Worm (Caenorhabditis elegans): ENCODE results near the gene C17H11.1.

The C17H11.1 gene

ce11 chrX:8203684-8204083 lies 30.0 kb downstream of the C17H11.1 start, which contains the start of gene C17H11.6:
TSS of gene C17H11.6 (minus strand) at chrX:8203784.
- no peak for TF ChIP-seq F13H6.1 (tag; optimal IDR thresholded peaks at IDR 0.05)
- no peak for TF ChIP-seq ceh-82 (tag; optimal IDR thresholded peaks at IDR 0.05)
- TF ChIP-seq zag-1 (tag; optimal IDR thresholded peaks at IDR 0.05), result no peak
- TF ChIP-seq dmd-4 (tag; optimal IDR thresholded peaks at IDR 0.05), result no peak
- no peak for TF ChIP-seq lsy-2 (tag; optimal IDR thresholded peaks at IDR 0.05)
- TF ChIP-seq mab-5 (tag; optimal IDR thresholded peaks at IDR 0.05), result no peak
- TF ChIP-seq lin-13 (GFP tag; optimal IDR thresholded peaks at IDR 0.05), result no peak
- no peak for TF ChIP-seq sem-4 (tag; optimal IDR thresholded peaks at IDR 0.05)
- TF ChIP-seq skn-1 (tag; optimal IDR thresholded peaks at IDR 0.05), result no peak
- TF ChIP-seq ztf-4 (tag; optimal IDR thresholded peaks at IDR 0.05), result no peak
- TF ChIP-seq ceh-16 (tag; optimal IDR thresholded peaks at IDR 0.05), result no peak
- TF ChIP-seq snpc-4 (tag; optimal IDR thresholded peaks at IDR 0.05), result no peak
- TF ChIP-seq nhr-10 (tag; optimal IDR thresholded peaks at IDR 0.05), result no peak
- no peak for TF ChIP-seq lin-39 (tag; optimal IDR thresholded peaks at IDR 0.05)
- TF ChIP-seq aly-2 (tag; optimal IDR thresholded peaks at IDR 0.05), result no peak
- TF ChIP-seq fos-1 (tag; optimal IDR thresholded peaks at IDR 0.05), result no peak

- TF ChIP-seq snpc-4 (tag; optimal IDR thresholded peaks at IDR 0.05), result no peak
- TF ChIP-seq F13H6.1 (tag; optimal IDR thresholded peaks at IDR 0.05), result no peak
- TF ChIP-seq gmeb-1 (tag; optimal IDR thresholded peaks at IDR 0.05), result no peak
- no peak for TF ChIP-seq nhr-12 (tag; optimal IDR thresholded peaks at IDR 0.05)
- no peak for TF ChIP-seq mab-5 (tag; optimal IDR thresholded peaks at IDR 0.05)
- TF ChIP-seq nhr-129 (tag; optimal IDR thresholded peaks at IDR 0.05), result no peak
- TF ChIP-seq nhr-77 (tag; optimal IDR thresholded peaks at IDR 0.05), result no peak
- TF ChIP-seq dmd-4 (tag; optimal IDR thresholded peaks at IDR 0.05), result no peak
- TF ChIP-seq aly-2 (tag; optimal IDR thresholded peaks at IDR 0.05), result no peak
- no peak for TF ChIP-seq mdl-1 (tag; optimal IDR thresholded peaks at IDR 0.05)
- TF ChIP-seq lin-39 (tag; optimal IDR thresholded peaks at IDR 0.05), result no peak
- TF ChIP-seq alr-1 (tag; optimal IDR thresholded peaks at IDR 0.05), result no peak
- TF ChIP-seq ceh-16 (tag; optimal IDR thresholded peaks at IDR 0.05), result no peak
- no peak for TF ChIP-seq skn-1 (tag; optimal IDR thresholded peaks at IDR 0.05)
- no peak for TF ChIP-seq sma-9 (GFP tag; optimal IDR thresholded peaks at IDR 0.05)
- TF ChIP-seq sma-9 (tag; optimal IDR thresholded peaks at IDR 0.05), result no peak
- no peak for TF ChIP-seq lsy-2 (tag; optimal IDR thresholded peaks at IDR 0.05)
Observed at ce11 chrX:8204475-8204874, 30.8 kb downstream of the C17H11.1 start.

DNA sequence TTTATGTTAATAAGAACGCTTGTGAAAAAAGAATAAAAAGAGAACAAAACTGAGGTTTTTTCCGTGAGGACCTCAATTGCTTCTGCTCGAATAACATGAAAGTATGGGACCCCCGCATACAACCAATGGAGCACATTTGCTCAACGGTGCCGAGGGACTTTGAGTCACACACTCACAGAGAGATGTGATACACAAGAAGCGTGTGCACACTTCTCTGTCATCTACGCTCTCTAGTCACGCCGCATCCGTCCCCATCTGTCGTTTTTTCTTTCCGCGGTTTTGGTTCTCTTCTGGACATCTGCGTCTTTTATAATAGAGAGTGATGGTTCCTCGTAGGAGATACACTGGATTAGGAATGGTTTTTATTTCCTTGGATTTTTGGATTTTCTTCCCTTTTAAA lies 32.2 kb downstream of the C17H11.1 start:
- TF ChIP-seq nhr-6 (tag; optimal IDR thresholded peaks at IDR 0.05) (no peak), lin-11 (tag; optimal IDR thresholded peaks at IDR 0.05) (peak; percentile 3), mdl-1 (tag; optimal IDR thresholded peaks at IDR 0.05) (peak in 1 of 2 experiments; percentile 58), nhr-77 (tag; optimal IDR thresholded peaks at IDR 0.05) (no peak), zag-1 (tag; optimal IDR thresholded peaks at IDR 0.05) (peak; percentile 67), peb-1 (tag; optimal IDR thresholded peaks at IDR 0.05) (no peak), dmd-4 (tag; optimal IDR thresholded peaks at IDR 0.05) (no peak), C34F6.9 (tag; optimal IDR thresholded peaks at IDR 0.05) (peak; percentile 65), crh-2 (tag; optimal IDR thresholded peaks at IDR 0.05) (peak; percentile 33), alr-1 (tag; optimal IDR thresholded peaks at IDR 0.05) (no peak), fos-1 (tag; optimal IDR thresholded peaks at IDR 0.05) (peak; percentile 15), nhr-23 (tag; optimal IDR thresholded peaks at IDR 0.05) (no peak), ceh-82 (tag; optimal IDR thresholded peaks at IDR 0.05) (no peak), sem-4 (tag; optimal IDR thresholded peaks at IDR 0.05) (no peak), lin-13 (GFP tag; optimal IDR thresholded peaks at IDR 0.05) (no peak), F13H6.1 (tag; optimal IDR thresholded peaks at IDR 0.05) (peak; percentile 56), ama-1 (optimal IDR thresholded peaks at IDR 0.05) (no peak), unc-39 (tag; optimal IDR thresholded peaks at IDR 0.05) (no peak), sma-9 (GFP tag; optimal IDR thresholded peaks at IDR 0.05) (peak; percentile 68), sma-9 (tag; optimal IDR thresholded peaks at IDR 0.05) (no peak), ceh-16 (tag; optimal IDR thresholded peaks at IDR 0.05) (no peak), nhr-12 (tag; optimal IDR thresholded peaks at IDR 0.05) (no peak), ztf-4 (tag; optimal IDR thresholded peaks at IDR 0.05) (no peak), unc-62 (GFP tag; optimal IDR thresholded peaks at IDR 0.05) (no peak), aly-2 (tag; optimal IDR thresholded peaks at IDR 0.05) (no peak), nhr-10 (tag; optimal IDR thresholded peaks at IDR 0.05) (no peak), elt-1 (tag; optimal IDR thresholded peaks at IDR 0.05) (no peak), nhr-11 (tag; optimal IDR thresholded peaks at IDR 0.05) (no peak), elt-3 (tag; optimal IDR thresholded peaks at IDR 0.05) (no peak), ZK546.5 (tag; optimal IDR thresholded peaks at IDR 0.05) (no peak), egl-27 (tag; optimal IDR thresholded peaks at IDR 0.05) (no peak), gmeb-1 (tag; optimal IDR thresholded peaks at IDR 0.05) (no peak), R02D3.7 (tag; optimal IDR thresholded peaks at IDR 0.05) (no peak), snpc-4 (tag; optimal IDR thresholded peaks at IDR 0.05) (no peak), lsy-2 (tag; optimal IDR thresholded peaks at IDR 0.05) (peak in 1 of 2 experiments; percentile 60), sma-3 (GFP tag; optimal IDR thresholded peaks at IDR 0.05) (no peak), mbf-1 (tag; optimal IDR thresholded peaks at IDR 0.05) (no peak), skn-1 (tag; optimal IDR thresholded peaks at IDR 0.05) (no peak), ztf-11 (tag; optimal IDR thresholded peaks at IDR 0.05) (no peak), mab-5 (tag; optimal IDR thresholded peaks at IDR 0.05) (no peak), unc-55 (GFP tag; optimal IDR thresholded peaks at IDR 0.05) (peak; percentile 87), nhr-129 (tag; optimal IDR thresholded peaks at IDR 0.05) (peak; percentile 74), ztf-1 (GFP tag; conservative IDR thresholded peaks at IDR 0.05) (no peak), nhr-237 (tag; optimal IDR thresholded peaks at IDR 0.05) (no peak), blmp-1 (tag; optimal IDR thresholded peaks at IDR 0.05; ENCODE audit: insufficient read depth) (no peak), nhr-25 (tag; optimal IDR thresholded peaks at IDR 0.05) (no peak)

Measured in whole organism, L2 larva.